Fruit fly (Drosophila melanogaster) whole organism, embryonic: ENCODE measurements around the gene CG14442.

ENCODE experiments used
- Aef1 ChIP-seq: fragments of 200-800 bp; sonication (Bioruptor generic); IDR thresholded peaks from 3 replicates; pipeline ENCODE4 v1.3.6; 2022; ENCODE audit warnings: missing biosample characterization, missing genetic modification characterization
- Atf6 ChIP-seq: fragments of 200-800 bp; sonication (Bioruptor generic); IDR thresholded peaks from 2 replicates; pipeline ENCODE4 v1.3.6; 2022; ENCODE audit warnings: missing biosample characterization, missing genetic modification characterization
- CG1024 ChIP-seq: fragments of 200-800 bp; sonication (Bioruptor generic); IDR thresholded peaks from 2 replicates; pipeline ENCODE4 v1.3.6; 2022; ENCODE audit warnings: missing biosample characterization, missing genetic modification characterization
- CG10543 ChIP-seq: fragments of 200-800 bp; sonication (Bioruptor generic); optimal IDR thresholded peaks from 3 replicates; lab custom pipeline; 2017; ENCODE audit warnings: missing biosample characterization, mild to moderate bottlenecking, missing genetic modification characterization, moderate library complexity
- CG11504 ChIP-seq: fragments of 200-800 bp; sonication (Bioruptor generic); optimal IDR thresholded peaks from 3 replicates; lab custom pipeline; 2019; ENCODE audit warnings: missing biosample characterization, mild to moderate bottlenecking, missing genetic modification characterization, moderate library complexity
- CG1233 ChIP-seq: fragments of 200-800 bp; sonication (Bioruptor generic); optimal IDR thresholded peaks from 4 replicates; lab custom pipeline; 2018; ENCODE audit warnings: missing biosample characterization, mild to moderate bottlenecking, missing genetic modification characterization
- CG13775 ChIP-seq: fragments of 200-800 bp; sonication (Bioruptor generic); optimal IDR thresholded peaks from 3 replicates; lab custom pipeline; 2017; ENCODE audit warnings: missing biosample characterization, mild to moderate bottlenecking, missing genetic modification characterization
- CG15269 ChIP-seq: fragments of 200-800 bp; sonication (Bioruptor generic); optimal IDR thresholded peaks from 2 replicates; lab custom pipeline; 2018; ENCODE audit warnings: missing biosample characterization, mild to moderate bottlenecking, missing genetic modification characterization, moderate library complexity
- CG16863 ChIP-seq: fragments of 200-800 bp; sonication (Bioruptor generic); optimal IDR thresholded peaks from 3 replicates; lab custom pipeline; 2016; ENCODE audit warnings: missing biosample characterization, missing genetic modification characterization
- CG17568 ChIP-seq: fragments of 200-800 bp; sonication (Bioruptor generic); optimal IDR thresholded peaks from 2 replicates; lab custom pipeline; 2018; ENCODE audit warnings: missing biosample characterization, mild to moderate bottlenecking, missing genetic modification characterization, moderate library complexity
- CG17912 ChIP-seq: fragments of 200-800 bp; sonication (Bioruptor generic); optimal IDR thresholded peaks from 2 replicates; lab custom pipeline; 2018; ENCODE audit warnings: missing biosample characterization, mild to moderate bottlenecking, missing genetic modification characterization
- CG1792 ChIP-seq: fragments of 200-800 bp; sonication (Bioruptor generic); optimal IDR thresholded peaks from 2 replicates; lab custom pipeline; 2016; ENCODE audit warnings: missing biosample characterization, missing genetic modification characterization
- CG31441 ChIP-seq: fragments of 200-800 bp; sonication (Bioruptor generic); IDR thresholded peaks from 2 replicates; pipeline ENCODE4 v1.3.6; 2022; ENCODE audit warnings: missing biosample characterization, missing genetic modification characterization
- CG3163 ChIP-seq: fragments of 200-800 bp; sonication (Bioruptor generic); optimal IDR thresholded peaks from 3 replicates; lab custom pipeline; 2016; ENCODE audit warnings: missing biosample characterization, missing genetic modification characterization
- CG32767 ChIP-seq: fragments of 200-800 bp; sonication (Bioruptor generic); IDR thresholded peaks from 2 replicates; pipeline ENCODE4 v1.3.6; 2022; ENCODE audit warnings: missing biosample characterization, missing genetic modification characterization
- CG3407 ChIP-seq: fragments of 200-800 bp; sonication (Bioruptor generic); optimal IDR thresholded peaks from 2 replicates; lab custom pipeline; 2018; ENCODE audit warnings: missing biosample characterization, mild to moderate bottlenecking, missing genetic modification characterization
- CG8944 ChIP-seq: fragments of 200-800 bp; sonication (Bioruptor generic); optimal IDR thresholded peaks from 3 replicates; lab custom pipeline; 2016; ENCODE audit warnings: missing biosample characterization, missing genetic modification characterization
- CTCF ChIP-seq: fragments of 200-800 bp; sonication (Bioruptor generic); optimal IDR thresholded peaks from 2 replicates; lab custom pipeline; 2017; ENCODE audit warnings: missing biosample characterization, mild to moderate bottlenecking, missing genetic modification characterization, moderate library complexity
- D19A ChIP-seq: fragments of 200-800 bp; optimal IDR thresholded peaks from 3 replicates; lab custom pipeline; 2019; ENCODE audit warnings: missing biosample characterization, mild to moderate bottlenecking, missing genetic modification characterization, moderate library complexity
- Dip2 ChIP-seq: fragments of 200-800 bp; sonication (Bioruptor generic); IDR thresholded peaks from 2 replicates; pipeline ENCODE4 v1.3.6; 2022; ENCODE audit warnings: missing biosample characterization, missing genetic modification characterization
- Dll ChIP-seq: fragments of 200-800 bp; sonication (Bioruptor generic); IDR thresholded peaks from 4 replicates; pipeline ENCODE4 v1.3.6; 2022; ENCODE audit warnings: missing biosample characterization, missing genetic modification characterization; ENCODE audit not compliant: partially characterized antibody
- Dp ChIP-seq: fragments of 200-800 bp; sonication (Bioruptor generic); optimal IDR thresholded peaks from 2 replicates; lab custom pipeline; 2018; ENCODE audit warnings: missing biosample characterization, mild to moderate bottlenecking, missing genetic modification characterization, moderate library complexity
- Hmr ChIP-seq: fragments of 200-800 bp; sonication (Bioruptor generic); optimal IDR thresholded peaks from 3 replicates; lab custom pipeline; 2017; ENCODE audit warnings: mild to moderate bottlenecking, missing biosample characterization, missing genetic modification reagents, missing genetic modification characterization
- Hr3 ChIP-seq: fragments of 200-800 bp; sonication (Bioruptor generic); optimal IDR thresholded peaks from 3 replicates; lab custom pipeline; 2016; ENCODE audit warnings: missing biosample characterization, missing genetic modification characterization
- Kr ChIP-seq: fragments of 200-800 bp; sonication (Bioruptor generic); optimal IDR thresholded peaks from 2 replicates; lab custom pipeline; 2017; ENCODE audit warnings: missing biosample characterization, mild to moderate bottlenecking, missing genetic modification characterization
- NK7.1 ChIP-seq: fragments of 200-800 bp; sonication (Bioruptor generic); optimal IDR thresholded peaks from 3 replicates; lab custom pipeline; 2016; ENCODE audit warnings: missing biosample characterization, missing genetic modification characterization
- Nf-YB ChIP-seq: fragments of 200-800 bp; sonication (Bioruptor generic); optimal IDR thresholded peaks from 3 replicates; lab custom pipeline; 2019; ENCODE audit warnings: missing biosample characterization, mild to moderate bottlenecking, missing genetic modification characterization, moderate library complexity
- Oli ChIP-seq: fragments of 200-800 bp; sonication (Bioruptor generic); optimal IDR thresholded peaks from 2 replicates; lab custom pipeline; 2018; ENCODE audit warnings: missing biosample characterization, mild to moderate bottlenecking, missing genetic modification characterization, moderate library complexity
- Rx ChIP-seq: fragments of 200-800 bp; sonication (Bioruptor generic); IDR thresholded peaks from 2 replicates; pipeline ENCODE4 v1.3.6; 2022; ENCODE audit warnings: missing biosample characterization, missing genetic modification characterization
- Stat92E ChIP-seq, 3 experiments: fragments of >200 bp in 2 of 3; fragments of 200-800 bp in 1 of 3; sonication (Bioruptor generic) in 1 of 3; optimal IDR thresholded peaks; 2 replicates each; lab custom pipeline; 2017 to 2019; ENCODE audit warnings: missing biosample characterization in 3 of 3, missing genetic modification characterization in 3 of 3, mild to moderate bottlenecking in 1 of 3, moderate library complexity in 1 of 3
- Xbp1 ChIP-seq: fragments of 200-800 bp; sonication (Bioruptor generic); optimal IDR thresholded peaks from 3 replicates; lab custom pipeline; 2016; ENCODE audit warnings: missing biosample characterization, mild to moderate bottlenecking, missing genetic modification characterization
- ac ChIP-seq: fragments of 200-800 bp; sonication (Bioruptor generic); optimal IDR thresholded peaks from 3 replicates; lab custom pipeline; 2017; ENCODE audit warnings: missing biosample characterization, mild to moderate bottlenecking, missing genetic modification characterization
- aop ChIP-seq: fragments of 200-800 bp; sonication (Bioruptor generic); IDR thresholded peaks from 2 replicates; pipeline ENCODE4 v1.3.6; 2022; ENCODE audit warnings: missing biosample characterization, missing genetic modification characterization
- bbx ChIP-seq: fragments of 200-800 bp; sonication (Bioruptor generic); IDR thresholded peaks from 2 replicates; pipeline ENCODE4 v1.3.6; 2022; ENCODE audit warnings: missing biosample characterization, missing genetic modification characterization; ENCODE audit not compliant: partially characterized antibody
- cas ChIP-seq: fragments of 200-800 bp; sonication (Bioruptor generic); IDR thresholded peaks from 2 replicates; pipeline ENCODE4 v1.3.6; 2022; ENCODE audit warnings: missing biosample characterization, missing genetic modification characterization
- chif ChIP-seq, 2 experiments: fragments of 200-800 bp; sonication (Bioruptor generic); optimal IDR thresholded peaks; 3 replicates each; lab custom pipeline; 2016; ENCODE audit warnings: missing biosample characterization in 2 of 2, missing genetic modification characterization in 2 of 2
- crol ChIP-seq: fragments of 200-800 bp; sonication (Bioruptor generic); IDR thresholded peaks from 2 replicates; pipeline ENCODE4 v1.3.6; 2022; ENCODE audit warnings: missing biosample characterization, missing genetic modification characterization
- ems ChIP-seq: fragments of 200-800 bp; sonication (Bioruptor generic); optimal IDR thresholded peaks from 3 replicates; lab custom pipeline; 2016; ENCODE audit warnings: missing biosample characterization, missing genetic modification characterization
- en ChIP-seq: fragments of 200-800 bp; sonication (Bioruptor generic); optimal IDR thresholded peaks from 2 replicates; lab custom pipeline; 2016; ENCODE audit warnings: missing biosample characterization, missing genetic modification characterization
- gce ChIP-seq: fragments of 200-800 bp; sonication (Bioruptor generic); IDR thresholded peaks from 3 replicates; pipeline ENCODE4 v1.3.6; 2022; ENCODE audit warnings: missing biosample characterization, missing genetic modification characterization
- gem ChIP-seq: fragments of 200-800 bp; sonication (Bioruptor generic); optimal IDR thresholded peaks from 2 replicates; lab custom pipeline; 2019; ENCODE audit warnings: missing biosample characterization, mild to moderate bottlenecking, missing genetic modification characterization, moderate library complexity
- h ChIP-seq: fragments of >200 bp; optimal IDR thresholded peaks from 2 replicates; lab custom pipeline; 2017
- hbn ChIP-seq: fragments of 200-800 bp; sonication (Bioruptor generic); IDR thresholded peaks from 2 replicates; pipeline ENCODE4 v1.3.6; 2022; ENCODE audit warnings: missing biosample characterization, missing genetic modification characterization; ENCODE audit not compliant: partially characterized antibody
- ind ChIP-seq: fragments of 200-800 bp; sonication (Bioruptor generic); optimal IDR thresholded peaks from 3 replicates; lab custom pipeline; 2016; ENCODE audit warnings: missing biosample characterization, missing genetic modification characterization
- nerfin-1 ChIP-seq: fragments of 200-800 bp; sonication (Bioruptor generic); optimal IDR thresholded peaks from 3 replicates; lab custom pipeline; 2019; ENCODE audit warnings: missing biosample characterization, mild to moderate bottlenecking, missing genetic modification characterization, moderate library complexity
- pan ChIP-seq, 4 experiments: fragments of >200 bp in 3 of 4; fragments of 200-800 bp in 1 of 4; sonication (Bioruptor generic) in 1 of 4; optimal IDR thresholded peaks in 3 of 4; IDR thresholded peaks in 1 of 4; 2 replicates each; pipeline versions ENCODE4 v1.3.6 to Lab custom; 2017 to 2022; ENCODE audit warnings: missing biosample characterization in 2 of 4, missing genetic modification characterization in 2 of 4, mixed read lengths in 1 of 4
- run ChIP-seq: fragments of 200-800 bp; sonication (Bioruptor generic); optimal IDR thresholded peaks from 3 replicates; lab custom pipeline; 2018; ENCODE audit warnings: missing biosample characterization, mild to moderate bottlenecking, missing genetic modification characterization
- seq ChIP-seq: fragments of 200-800 bp; sonication (Bioruptor generic); IDR thresholded peaks from 2 replicates; pipeline ENCODE4 v1.3.6; 2022; ENCODE audit warnings: missing biosample characterization, missing genetic modification characterization
- shn ChIP-seq: fragments of 200-800 bp; sonication (Bioruptor generic); optimal IDR thresholded peaks from 3 replicates; lab custom pipeline; 2016; ENCODE audit warnings: missing biosample characterization, missing genetic modification characterization
- slou ChIP-seq: fragments of 200-800 bp; sonication (Bioruptor generic); optimal IDR thresholded peaks from 3 replicates; lab custom pipeline; 2016; ENCODE audit warnings: missing biosample characterization, missing genetic modification characterization
- vfl ChIP-seq: fragments of 200-800 bp; sonication (Bioruptor generic); optimal IDR thresholded peaks from 2 replicates; lab custom pipeline; 2016; ENCODE audit warnings: missing biosample characterization, missing genetic modification characterization

The CG14442 gene

dm6 chrX:6677826-6678489 is 16.8 kb downstream of the CG14442 start, which contains the start of gene Fum1 (continued):
- peak; percentile 53 for TF ChIP-seq Dp (GFP tag; lab: Kevin White, UChicago)
- no peak for TF ChIP-seq ind (GFP tag; lab: Kevin White, UChicago)
- no peak for TF ChIP-seq NK7.1
- TF ChIP-seq ems: no peak
- TF ChIP-seq Rx: no peak
- TF ChIP-seq aop (GFP tag; lab: Robert Waterston, UW): no peak
- no peak for TF ChIP-seq ac (GFP tag; lab: Kevin White, UChicago)
- TF ChIP-seq cas (GFP tag; lab: Robert Waterston, UW): no peak
- peak; percentile 96 for TF ChIP-seq Dll (GFP tag; lab: Robert Waterston, UW)
- TF ChIP-seq slou (GFP tag; lab: Kevin White, UChicago): no peak
- TF ChIP-seq Xbp1: peak; percentile 11
- no peak for TF ChIP-seq CG1792 (GFP tag; lab: Kevin White, UChicago)
- no peak for TF ChIP-seq en (GFP tag; lab: Kevin White, UChicago)
- TF ChIP-seq pan (optimal IDR thresholded peaks at IDR 0.05; lab: Kevin White, UChicago): no peak
- no peak for TF ChIP-seq pan (GFP tag; optimal IDR thresholded peaks at IDR 0.05 in 1 of 2, IDR thresholded peaks at IDR 0.05 in 1 of 2)
- no peak for TF ChIP-seq crol (GFP tag; lab: Robert Waterston, UW)
- no peak for TF ChIP-seq CG15269 (tag; lab: Kevin White, UChicago)
- no peak for TF ChIP-seq shn (GFP tag; lab: Kevin White, UChicago)
- TF ChIP-seq CTCF: no peak
- TF ChIP-seq D19A: no peak
- TF ChIP-seq Oli: no peak
- TF ChIP-seq CG8944 (GFP tag; lab: Kevin White, UChicago): no peak
- TF ChIP-seq CG31441 (GFP tag; lab: Robert Waterston, UW): no peak
- TF ChIP-seq Nf-YB (GFP tag; lab: Kevin White, UChicago): no peak
- TF ChIP-seq Aef1 (GFP tag; lab: Robert Waterston, UW): peak; percentile 24; the same call in 1 of the 3 replicates
- no peak for TF ChIP-seq CG13775 (GFP tag; lab: Kevin White, UChicago)
- no peak for TF ChIP-seq Dip2 (GFP tag; lab: Robert Waterston, UW)
- TF ChIP-seq CG3163 (GFP tag; lab: Kevin White, UChicago): no peak
- TF ChIP-seq Hr3 (GFP tag; lab: Kevin White, UChicago): no peak
- TF ChIP-seq vfl: no peak
- no peak for TF ChIP-seq CG11504 (tag; lab: Kevin White, UChicago)
- TF ChIP-seq chif (GFP tag; optimal IDR thresholded peaks at IDR 0.05; lab: Kevin White, UChicago): no peak
- peak; percentile 85 for TF ChIP-seq hbn (GFP tag; lab: Robert Waterston, UW)
- no peak for TF ChIP-seq seq
- TF ChIP-seq CG1024 (GFP tag; lab: Robert Waterston, UW): no peak
- no peak for TF ChIP-seq CG16863 (GFP tag; lab: Kevin White, UChicago)
- TF ChIP-seq run (tag; lab: Kevin White, UChicago): no peak
- TF ChIP-seq Hmr (GFP tag; lab: Kevin White, UChicago): no peak
- no peak for TF ChIP-seq Kr
- TF ChIP-seq CG17568 (GFP tag; lab: Kevin White, UChicago): no peak
- TF ChIP-seq CG10543 (GFP tag; lab: Kevin White, UChicago): no peak
- TF ChIP-seq CG3407 (GFP tag; lab: Kevin White, UChicago): no peak
- no peak for TF ChIP-seq gem (tag; lab: Kevin White, UChicago)
- TF ChIP-seq gce (GFP tag; lab: Robert Waterston, UW): no peak
- TF ChIP-seq Atf6 (GFP tag; lab: Robert Waterston, UW): no peak
- peak; percentile 9 for TF ChIP-seq nerfin-1 (tag; lab: Kevin White, UChicago)
- TF ChIP-seq h: no peak
- TF ChIP-seq bbx (GFP tag; lab: Robert Waterston, UW): peak; percentile 84
- no peak for TF ChIP-seq CG17912
- no peak for TF ChIP-seq CG32767 (GFP tag; lab: Robert Waterston, UW)
- TF ChIP-seq CG1233 (GFP tag; lab: Kevin White, UChicago): no peak
- peak in 1 of 3 experiments; percentile 57 for TF ChIP-seq Stat92E (GFP tag; optimal IDR thresholded peaks at IDR 0.05; lab: Kevin White, UChicago)
